Fruit fly (Drosophila melanogaster): Measurements from ENCODE around the gene Gal.
A peak's percentile ranks its signal among the peaks of the same experiment; 100 is the strongest.

Gene Gal

dm6 chr2L:6037830-6038229 is 31.2 kb upstream of the Gal start, which contains the start of the genes CG9117 and CG31643 (continued):
- TF ChIP-seq dsx (GFP tag; optimal IDR thresholded peaks at IDR 0.05; ENCODE audit: poor library complexity, severe bottlenecking) = no peak
- TF ChIP-seq CG9139 (GFP tag; optimal IDR thresholded peaks at IDR 0.05) = no peak
- TF ChIP-seq CG11902 (GFP tag; optimal IDR thresholded peaks at IDR 0.05) = no peak
- no peak for TF ChIP-seq vri (GFP tag; optimal IDR thresholded peaks at IDR 0.05)
- peak; percentile 67 for TF ChIP-seq cyc (GFP tag; optimal IDR thresholded peaks at IDR 0.05)
- TF ChIP-seq OdsH (GFP tag; optimal IDR thresholded peaks at IDR 0.05) = no peak
- TF ChIP-seq CG8319 (GFP tag; optimal IDR thresholded peaks at IDR 0.05) = no peak
- no peak for TF ChIP-seq CG16779 (tag; optimal IDR thresholded peaks at IDR 0.05)
- TF ChIP-seq CG8632 (GFP tag; optimal IDR thresholded peaks at IDR 0.05) = no peak
- no peak for TF ChIP-seq CG10669 (GFP tag; optimal IDR thresholded peaks at IDR 0.05)
- peak; percentile 26 for TF ChIP-seq Sox15 (GFP tag; optimal IDR thresholded peaks at IDR 0.05)
- no peak for TF ChIP-seq CG7368 (GFP tag; optimal IDR thresholded peaks at IDR 0.05)
- no peak for TF ChIP-seq CG3919 (GFP tag; optimal IDR thresholded peaks at IDR 0.05)
- peak; percentile 62 for TF ChIP-seq topi (GFP tag; optimal IDR thresholded peaks at IDR 0.05)
- peak; percentile 51 for TF ChIP-seq CG6792 (GFP tag; optimal IDR thresholded peaks at IDR 0.05)
- no peak for TF ChIP-seq salr (GFP tag; optimal IDR thresholded peaks at IDR 0.05)
- peak; percentile 70 for TF ChIP-seq eg (GFP tag; IDR thresholded peaks at IDR 0.05)
- TF ChIP-seq CG6276 (GFP tag; optimal IDR thresholded peaks at IDR 0.05) = no peak
- TF ChIP-seq CG32006 (GFP tag; optimal IDR thresholded peaks at IDR 0.05) = no peak
- peak; percentile 40 for TF ChIP-seq net (GFP tag; optimal IDR thresholded peaks at IDR 0.05)
- TF ChIP-seq Eip93F (GFP tag; optimal IDR thresholded peaks at IDR 0.05) = peak; percentile 47
- no peak for TF ChIP-seq Sox102F (GFP tag; optimal IDR thresholded peaks at IDR 0.05)
- TF ChIP-seq CG1621 (tag; optimal IDR thresholded peaks at IDR 0.05) = peak; percentile 75

DNA sequence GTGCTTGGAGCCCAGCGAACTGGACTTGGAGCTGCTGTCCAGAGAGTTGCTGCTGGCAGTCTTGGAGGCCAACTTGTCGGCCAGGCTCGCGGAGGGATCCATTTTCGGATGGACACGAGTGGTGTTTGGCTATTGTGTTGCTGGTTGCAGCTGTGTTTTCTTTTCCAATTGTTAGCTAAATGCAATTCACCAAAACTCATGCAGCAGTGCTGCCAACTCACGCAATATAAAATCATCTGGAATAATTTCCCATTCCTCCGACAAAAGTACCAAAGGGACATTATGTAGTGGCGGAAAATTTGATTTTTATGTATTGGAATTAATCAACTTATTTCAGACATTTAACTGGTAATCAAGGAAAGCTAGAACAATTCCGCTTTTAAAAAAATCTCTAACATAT is 30.1 kb upstream of the Gal start, which contains the start of gene mtm:
TSS of gene mtm (minus strand) at position 306 of the 400 bp plus-strand sequence.
- TF ChIP-seq Eip78C (GFP tag) (peak; percentile 69), CG6808 (GFP tag; optimal IDR thresholded peaks at IDR 0.05) (peak; percentile 66), vri (GFP tag; optimal IDR thresholded peaks at IDR 0.05) (no peak)

DNA sequence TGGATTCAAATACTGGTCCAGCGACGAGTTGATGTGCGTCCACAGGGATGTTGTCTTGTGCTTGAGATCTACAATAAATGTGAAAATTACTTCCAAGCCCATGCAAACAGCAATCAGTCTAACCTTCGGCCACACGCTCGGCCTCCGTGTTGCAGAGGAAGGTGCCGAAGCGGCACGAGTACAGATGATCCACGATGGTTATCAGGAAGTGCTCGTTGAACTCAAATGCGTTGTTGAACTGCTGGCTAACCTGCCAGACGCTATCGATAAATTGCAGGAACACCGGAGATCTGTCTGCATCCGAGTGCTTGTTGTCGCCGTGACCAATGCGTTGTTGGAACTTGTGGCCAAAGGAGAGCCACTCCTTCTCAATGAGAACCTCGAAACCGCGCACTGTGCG is 28.5 kb upstream of the Gal start:
- TF ChIP-seq ss (GFP tag; optimal IDR thresholded peaks at IDR 0.05) = no peak
- TF ChIP-seq svp (GFP tag) = peak; percentile 91

dm6 chr2L:6034344-6034743 is 27.7 kb upstream of the Gal start, which contains the start of gene CG9109:
Gene CG9109, minus strand, starts transcription at chr2L:6034423.
- no peak for TF ChIP-seq Sox102F (GFP tag; optimal IDR thresholded peaks at IDR 0.05)
- TF ChIP-seq dac (GFP tag; optimal IDR thresholded peaks at IDR 0.05) = no peak
- no peak for TF ChIP-seq fkh (GFP tag; optimal IDR thresholded peaks at IDR 0.05)
- no peak for TF ChIP-seq CG4318 (GFP tag; optimal IDR thresholded peaks at IDR 0.05)
- TF ChIP-seq Lpt (GFP tag; optimal IDR thresholded peaks at IDR 0.05) = no peak
- no peak for TF ChIP-seq Sox15 (GFP tag; optimal IDR thresholded peaks at IDR 0.05)
- TF ChIP-seq salr (GFP tag; optimal IDR thresholded peaks at IDR 0.05) = no peak
- TF ChIP-seq CG10631 (GFP tag; optimal IDR thresholded peaks at IDR 0.05) = no peak

- peak; percentile 59 for TF ChIP-seq Ets96B (tag; optimal IDR thresholded peaks at IDR 0.05)
- no peak for TF ChIP-seq Sox15 (GFP tag; optimal IDR thresholded peaks at IDR 0.05)
- peak; percentile 9 for TF ChIP-seq CG9139 (GFP tag; optimal IDR thresholded peaks at IDR 0.05)
- TF ChIP-seq svp (GFP tag) = peak; percentile 91
- TF ChIP-seq Ets21C (GFP tag; optimal IDR thresholded peaks at IDR 0.05) = no peak
- peak; percentile 8 for TF ChIP-seq CG11902 (GFP tag; optimal IDR thresholded peaks at IDR 0.05)
- TF ChIP-seq CG6163 (GFP tag; IDR thresholded peaks at IDR 0.05) = peak; percentile 73
- peak; percentile 19 for TF ChIP-seq CG34406 (GFP tag; optimal IDR thresholded peaks at IDR 0.05)
- TF ChIP-seq net (GFP tag; optimal IDR thresholded peaks at IDR 0.05) = peak; percentile 41
- peak; percentile 45 for TF ChIP-seq Hr39 (GFP tag; optimal IDR thresholded peaks at IDR 0.05)
- peak; percentile 45 for TF ChIP-seq esn (GFP tag; optimal IDR thresholded peaks at IDR 0.05)
- TF ChIP-seq lz (GFP tag; optimal IDR thresholded peaks at IDR 0.05) = peak; percentile 40
- TF ChIP-seq CG8119 (GFP tag; IDR thresholded peaks at IDR 0.05) = peak; percentile 56
- TF ChIP-seq ss (GFP tag; optimal IDR thresholded peaks at IDR 0.05) = no peak
- TF ChIP-seq CG6792 (GFP tag; optimal IDR thresholded peaks at IDR 0.05) = peak; percentile 23
- TF ChIP-seq CG3032 (tag; optimal IDR thresholded peaks at IDR 0.05) = peak; percentile 61
- no peak for TF ChIP-seq CG6276 (GFP tag; optimal IDR thresholded peaks at IDR 0.05)
- no peak for TF ChIP-seq Sox102F (GFP tag; optimal IDR thresholded peaks at IDR 0.05)
- TF ChIP-seq Sox14 (GFP tag; optimal IDR thresholded peaks at IDR 0.05) = peak; percentile 36
- TF ChIP-seq CG31627 (GFP tag; optimal IDR thresholded peaks at IDR 0.05) = peak; percentile 44
- no peak for TF ChIP-seq CG6854 (GFP tag; optimal IDR thresholded peaks at IDR 0.05)
These were observed 25.2 kb upstream of the Gal start for dm6 chr2L:6031838-6032237.
